Worm (Caenorhabditis elegans) whole organism, young adult: ENCODE results near the gene str-177.

Experiments
- C06A6.2 ChIP-seq: fragments of 200-800 bp; sonication (Bioruptor generic); conservative IDR thresholded peaks from 2 replicates; pipeline ENCODE4 v1.3.6; 2022; ENCODE audit warnings: missing genetic modification characterization, missing compliant biosample characterization
- F37B4.10 ChIP-seq: fragments of 200-800 bp; sonication (Bioruptor generic); IDR thresholded peaks from 2 replicates; pipeline ENCODE4 v1.3.6; 2022; ENCODE audit warnings: missing genetic modification characterization, missing compliant biosample characterization
- F57C9.4 ChIP-seq: sonication (generic microtip); optimal IDR thresholded peaks from 2 replicates; lab custom pipeline; 2017; ENCODE audit warnings: mild to moderate bottlenecking, missing genetic modification characterization, missing compliant biosample characterization
- Y53F4B.3 ChIP-seq: fragments of 200-800 bp; sonication (Bioruptor generic); IDR thresholded peaks from 2 replicates; pipeline ENCODE4 v1.3.6; 2022; ENCODE audit warnings: missing genetic modification reagents, missing genetic modification characterization, missing compliant biosample characterization
- Y53G8AR.9 ChIP-seq: fragments of 200-800 bp; sonication (Bioruptor generic); conservative IDR thresholded peaks from 2 replicates; pipeline ENCODE4 v1.3.6; 2022; ENCODE audit warnings: missing genetic modification reagents, missing genetic modification characterization, missing compliant biosample characterization
- akir-1 ChIP-seq: fragments of 200-800 bp; sonication (Bioruptor generic); optimal IDR thresholded peaks from 2 replicates; lab custom pipeline; 2018; ENCODE audit warnings: mild to moderate bottlenecking, missing genetic modification characterization, moderate library complexity, missing compliant biosample characterization
- attf-3 ChIP-seq: fragments of 200-800 bp; sonication (Bioruptor generic); conservative IDR thresholded peaks from 2 replicates; pipeline ENCODE4 v1.3.6; 2022; ENCODE audit warnings: missing genetic modification reagents, missing genetic modification characterization, missing compliant biosample characterization
- bed-2 ChIP-seq: fragments of 200-800 bp; sonication (Bioruptor generic); IDR thresholded peaks from 2 replicates; pipeline ENCODE4 v1.3.6; 2022; ENCODE audit warnings: missing genetic modification reagents, missing genetic modification characterization, missing compliant biosample characterization
- die-1 ChIP-seq: sonication (generic microtip); optimal IDR thresholded peaks from 2 replicates; lab custom pipeline; 2016; ENCODE audit warnings: missing genotype, mild to moderate bottlenecking, missing genetic modification characterization, missing compliant biosample characterization
- egrh-3 ChIP-seq: fragments of 200-800 bp; sonication (Bioruptor generic); IDR thresholded peaks from 2 replicates; pipeline ENCODE4 v1.3.6; 2022; ENCODE audit warnings: missing genetic modification reagents, missing genetic modification characterization, missing compliant biosample characterization
- ekl-4 ChIP-seq: fragments of 200-800 bp; sonication (Bioruptor generic); IDR thresholded peaks from 2 replicates; pipeline ENCODE4 v1.3.6; 2022; ENCODE audit warnings: missing genetic modification reagents, missing genetic modification characterization, missing compliant biosample characterization
- fkh-3 ChIP-seq: sonication (generic microtip); optimal IDR thresholded peaks from 2 replicates; lab custom pipeline; 2016; ENCODE audit warnings: mild to moderate bottlenecking, missing genetic modification characterization, missing compliant biosample characterization
- gei-17 ChIP-seq: fragments of 200-800 bp; sonication (Bioruptor generic); optimal IDR thresholded peaks from 2 replicates; lab custom pipeline; 2018; ENCODE audit warnings: mild to moderate bottlenecking, missing genetic modification characterization, missing compliant biosample characterization
- lin-26 ChIP-seq: fragments of 200-800 bp; sonication (Bioruptor generic); IDR thresholded peaks from 2 replicates; pipeline ENCODE4 v1.3.6; 2022; ENCODE audit warnings: missing genetic modification reagents, missing genetic modification characterization, missing compliant biosample characterization
- lin-54 ChIP-seq: fragments of 200-800 bp; sonication (Bioruptor generic); optimal IDR thresholded peaks from 2 replicates; lab custom pipeline; 2018; ENCODE audit warnings: mild to moderate bottlenecking, missing genetic modification characterization, missing compliant biosample characterization
- lsl-1 ChIP-seq: fragments of 200-800 bp; sonication (Bioruptor generic); optimal IDR thresholded peaks from 2 replicates; lab custom pipeline; 2018; ENCODE audit warnings: mild to moderate bottlenecking, missing genetic modification characterization, moderate library complexity, missing compliant biosample characterization
- lsy-27 ChIP-seq: sonication (generic microtip); optimal IDR thresholded peaks from 2 replicates; lab custom pipeline; 2017; ENCODE audit warnings: missing genetic modification characterization, mild to moderate bottlenecking, missing compliant biosample characterization, antibody characterized with exemption, missing genotype, borderline replicate concordance; ENCODE audit not compliant: insufficient read depth
- mel-28 ChIP-seq: sonication (generic microtip); optimal IDR thresholded peaks from 2 replicates; lab custom pipeline; 2016; ENCODE audit warnings: borderline replicate concordance, mild to moderate bottlenecking, missing genetic modification characterization, missing compliant biosample characterization
- mes-4 ChIP-seq: sonication (generic microtip); optimal IDR thresholded peaks from 2 replicates; lab custom pipeline; 2016; ENCODE audit warnings: missing genotype, missing genetic modification characterization, missing compliant biosample characterization
- nfya-2 ChIP-seq: fragments of 200-800 bp; sonication (Bioruptor generic); IDR thresholded peaks from 2 replicates; pipeline ENCODE4 v1.3.6; 2022; ENCODE audit warnings: missing genetic modification reagents, missing genetic modification characterization, missing compliant biosample characterization
- nhr-179 ChIP-seq: sonication (generic microtip); optimal IDR thresholded peaks from 2 replicates; lab custom pipeline; 2016; ENCODE audit warnings: mild to moderate bottlenecking, missing genetic modification characterization, missing compliant biosample characterization
- rcor-1 ChIP-seq: fragments of 200-800 bp; sonication (Bioruptor generic); IDR thresholded peaks from 2 replicates; pipeline ENCODE4 v1.3.6; 2022; ENCODE audit warnings: missing genetic modification reagents, missing genetic modification characterization, missing compliant biosample characterization
- repo-1 ChIP-seq: sonication (generic microtip); optimal IDR thresholded peaks from 2 replicates; lab custom pipeline; 2017; ENCODE audit warnings: mild to moderate bottlenecking, missing genetic modification characterization, missing compliant biosample characterization
- rpc-1 ChIP-seq, 2 experiments: fragments of 150-350 bp in 1 of 2; sonication (generic microtip) in 1 of 2; optimal IDR thresholded peaks; 2 replicates each; lab custom pipeline; 2014 to 2018; ENCODE audit warnings: missing biosample characterization in 1 of 2, missing genetic modification characterization in 1 of 2, missing genetic modification reagents in 1 of 2, missing genotype in 1 of 2
- sdz-38 ChIP-seq: sonication (generic microtip); optimal IDR thresholded peaks from 2 replicates; lab custom pipeline; 2016; ENCODE audit warnings: missing genotype, missing genetic modification characterization, missing compliant biosample characterization
- snpc-1.3 ChIP-seq: sonication (generic microtip); optimal IDR thresholded peaks from 2 replicates; lab custom pipeline; 2017; ENCODE audit warnings: missing genetic modification characterization, mild to moderate bottlenecking, missing compliant biosample characterization, antibody characterized with exemption, moderate library complexity, missing genotype, missing genetic modification reagents; ENCODE audit not compliant: insufficient read depth
- unc-62 ChIP-seq: fragments of 150-350 bp; optimal IDR thresholded peaks from 2 replicates; lab custom pipeline; 2014; ENCODE audit warnings: missing biosample characterization, missing genetic modification reagents, missing genetic modification characterization
- zfh-2 ChIP-seq: fragments of 200-800 bp; sonication (Bioruptor generic); conservative IDR thresholded peaks from 2 replicates; pipeline ENCODE4 v1.3.6; 2022; ENCODE audit warnings: missing genetic modification reagents, missing genetic modification characterization, missing compliant biosample characterization
- zim-3 ChIP-seq: sonication (generic microtip); optimal IDR thresholded peaks from 2 replicates; lab custom pipeline; 2017; ENCODE audit warnings: mild to moderate bottlenecking, missing genetic modification characterization, moderate library complexity, missing compliant biosample characterization
- ztf-25 ChIP-seq: fragments of 200-800 bp; sonication (Bioruptor generic); IDR thresholded peaks from 2 replicates; pipeline ENCODE4 v1.3.6; 2022; ENCODE audit warnings: missing genetic modification reagents, missing genetic modification characterization, missing compliant biosample characterization
- ztf-28 ChIP-seq: fragments of 200-800 bp; sonication (Bioruptor generic); IDR thresholded peaks from 2 replicates; pipeline ENCODE4 v1.3.6; 2022; ENCODE audit warnings: missing genetic modification reagents, missing genetic modification characterization, missing compliant biosample characterization
- ztf-3 ChIP-seq: fragments of 200-800 bp; sonication (Bioruptor generic); optimal IDR thresholded peaks from 2 replicates; lab custom pipeline; 2018; ENCODE audit warnings: mild to moderate bottlenecking, missing genetic modification characterization, missing compliant biosample characterization
- ztf-6 ChIP-seq: fragments of 200-800 bp; sonication (Bioruptor generic); IDR thresholded peaks from 2 replicates; pipeline ENCODE4 v1.3.6; 2022; ENCODE audit warnings: missing genetic modification reagents, missing genetic modification characterization, missing compliant biosample characterization

The str-177 gene

DNA sequence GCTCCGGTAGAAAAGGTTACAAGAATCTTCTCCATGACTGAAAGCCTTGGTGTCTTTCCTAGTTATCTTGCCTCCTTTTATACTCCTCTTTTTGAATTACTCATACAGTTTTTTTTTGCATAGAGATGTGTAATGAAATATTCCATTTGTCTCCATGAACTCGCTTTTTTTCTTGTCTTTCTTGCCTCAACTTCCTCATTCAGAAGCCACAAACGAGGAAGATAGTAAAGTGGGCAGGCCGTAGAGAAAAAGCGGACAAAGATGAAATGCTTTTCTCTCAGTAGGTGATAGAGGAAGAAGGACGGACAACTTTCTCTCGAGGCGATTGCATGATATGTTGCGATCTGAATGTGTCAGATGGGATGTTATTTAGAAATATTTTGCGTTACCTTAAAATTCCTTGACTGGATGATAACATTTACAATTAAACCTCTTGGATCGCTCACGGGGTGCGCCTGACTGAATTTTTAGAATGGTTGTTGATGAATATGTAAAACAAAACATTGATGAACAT is 35.8 kb downstream of the str-177 start, which contains the start of gene col-145:
Gene col-145, minus strand, starts transcription at position 51 of the 514 bp plus-strand sequence.
- no peak for TF ChIP-seq mel-28
- no peak for TF ChIP-seq lin-26 (GFP tag; lab: Robert Waterston, UW)
- no peak for TF ChIP-seq fkh-3 (tag; lab: Kevin White, UChicago)
- no peak for TF ChIP-seq F57C9.4 (tag; lab: Kevin White, UChicago)
- TF ChIP-seq akir-1 (GFP tag; lab: Kevin White, UChicago), result no peak

DNA sequence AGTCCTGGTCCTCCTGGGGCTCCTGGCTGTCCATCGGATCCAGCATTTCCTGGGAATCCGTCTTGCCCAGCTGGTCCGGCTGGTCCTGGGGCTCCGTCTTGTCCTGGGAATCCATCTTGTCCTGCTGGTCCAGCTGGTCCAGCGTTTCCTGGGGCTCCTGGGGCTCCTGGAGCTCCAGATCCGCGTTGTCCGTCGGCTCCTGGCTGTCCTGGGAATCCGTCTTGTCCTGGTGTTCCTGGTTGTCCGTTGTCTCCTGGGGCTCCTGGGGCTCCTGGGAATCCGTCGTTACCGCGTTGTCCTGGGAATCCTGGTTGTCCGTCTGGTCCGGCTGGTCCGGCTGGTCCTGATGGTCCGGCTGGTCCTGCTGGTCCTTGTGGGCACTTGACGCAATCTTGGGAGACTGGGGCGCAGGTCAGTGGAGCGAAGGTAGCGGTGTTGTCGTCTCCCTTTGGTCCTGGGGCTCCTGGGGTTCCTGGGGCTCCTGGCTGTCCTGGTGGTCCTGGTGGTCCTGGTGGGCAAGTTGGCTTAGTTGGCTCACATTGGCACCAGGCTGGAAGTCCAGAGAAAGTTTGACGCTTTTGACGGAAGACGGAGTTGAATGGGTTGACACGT is 36.6 kb downstream of the str-177 start:
- no peak for TF ChIP-seq nhr-179 (tag; lab: Kevin White, UChicago)
- no peak for TF ChIP-seq lin-54
- TF ChIP-seq unc-62 (GFP tag; lab: Kevin White, UChicago), result no peak
- no peak for TF ChIP-seq ztf-25 (GFP tag; lab: Robert Waterston, UW)
- TF ChIP-seq F57C9.4 (tag; lab: Kevin White, UChicago), result no peak
- 0 out of 2 replicates have a peak, but pooled peaks have one; percentile 29 for TF ChIP-seq ztf-28 (GFP tag; lab: Robert Waterston, UW)
- TF ChIP-seq zfh-2 (GFP tag; lab: Robert Waterston, UW), result peak; percentile 85
- TF ChIP-seq bed-2, result no peak
- no peak for TF ChIP-seq C06A6.2 (GFP tag; lab: Robert Waterston, UW)
- TF ChIP-seq ztf-6 (GFP tag; lab: Robert Waterston, UW), result no peak
- peak; percentile 87 for TF ChIP-seq egrh-3 (GFP tag; lab: Robert Waterston, UW)
- TF ChIP-seq die-1, result no peak
- TF ChIP-seq Y53G8AR.9, result no peak
- TF ChIP-seq, all 124 proteins: peak for 3

DNA sequence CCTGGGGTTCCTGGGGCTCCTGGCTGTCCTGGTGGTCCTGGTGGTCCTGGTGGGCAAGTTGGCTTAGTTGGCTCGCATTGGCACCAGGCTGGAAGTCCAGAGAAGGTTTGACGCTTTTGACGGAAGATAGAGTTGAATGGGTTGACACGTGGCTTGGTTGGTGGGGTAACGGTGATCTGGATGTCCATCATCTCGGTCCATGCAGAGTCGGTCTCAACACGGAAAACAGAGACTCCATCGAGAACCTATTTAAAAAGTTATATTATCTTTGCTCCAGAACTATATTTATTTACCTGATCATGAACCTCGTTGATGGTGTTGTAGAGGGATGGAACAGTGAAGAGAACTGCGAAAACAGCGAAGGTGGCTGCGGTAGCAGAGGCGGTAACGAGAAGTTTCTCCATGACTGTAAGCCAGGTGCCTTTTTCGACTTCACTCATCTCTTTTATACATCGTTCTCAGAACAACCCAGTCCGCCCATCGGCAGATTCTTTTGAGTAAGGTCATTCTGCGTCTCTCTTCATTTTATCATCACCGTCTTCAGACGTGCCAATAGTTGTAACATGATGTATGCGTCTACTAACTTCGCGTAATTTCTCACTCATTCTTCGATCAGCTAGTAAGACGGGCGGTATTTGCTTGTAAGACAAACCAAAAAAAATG is 38.4 kb downstream of the str-177 start, which contains the start of gene col-144:
Gene col-144, minus strand, starts transcription at position 419 of the 663 bp plus-strand sequence.
- no peak for TF ChIP-seq F37B4.10 (GFP tag; lab: Robert Waterston, UW)
- no peak for TF ChIP-seq ztf-28 (GFP tag; lab: Robert Waterston, UW)
- TF ChIP-seq nfya-2, result no peak
- no peak for TF ChIP-seq repo-1 (tag; lab: Kevin White, UChicago)
- no peak for TF ChIP-seq C06A6.2 (GFP tag; lab: Robert Waterston, UW)
- TF ChIP-seq gei-17, result no peak

DNA sequence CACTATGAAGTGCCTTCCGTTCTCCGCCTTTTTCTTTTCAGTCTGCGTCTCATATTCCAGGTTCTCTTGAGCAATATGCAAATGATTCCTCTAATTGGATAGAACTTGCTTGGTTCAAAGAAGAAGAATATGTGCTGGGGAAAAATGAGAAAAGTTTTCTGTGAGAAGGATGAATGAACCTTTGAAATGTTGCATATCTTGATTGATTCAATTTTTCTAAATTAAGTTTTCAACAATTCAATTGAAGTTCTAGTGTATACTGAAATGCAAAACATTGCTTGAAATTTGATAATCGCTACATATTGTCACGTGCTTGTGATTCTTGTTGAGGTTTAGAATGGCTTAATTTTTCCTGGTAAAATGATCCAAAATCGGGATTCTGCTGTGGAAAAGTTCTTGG is 41.2 kb downstream of the str-177 start:
- no peak for TF ChIP-seq zim-3 (tag; lab: Kevin White, UChicago)
- no peak for TF ChIP-seq mes-4 (tag; lab: Kevin White, UChicago)
- no peak for TF ChIP-seq lsy-27 (tag; lab: Kevin White, UChicago)
- TF ChIP-seq zfh-2 (GFP tag; lab: Robert Waterston, UW), result no peak
- TF ChIP-seq ztf-28 (GFP tag; lab: Robert Waterston, UW), result no peak
- TF ChIP-seq rcor-1, result no peak
- TF ChIP-seq Y53F4B.3, result no peak
- no peak for TF ChIP-seq attf-3 (GFP tag; lab: Robert Waterston, UW)
- no peak for TF ChIP-seq rpc-1 (optimal IDR thresholded peaks at IDR 0.05; lab: Kevin White, UChicago)
- no peak for TF ChIP-seq rpc-1 (tag; optimal IDR thresholded peaks at IDR 0.05; lab: Kevin White, UChicago)
- no peak for TF ChIP-seq Y53G8AR.9
- no peak for TF ChIP-seq ekl-4 (GFP tag; lab: Robert Waterston, UW)
- TF ChIP-seq lsl-1 (GFP tag; lab: Kevin White, UChicago), result no peak
- no peak for TF ChIP-seq ztf-3 (GFP tag; lab: Kevin White, UChicago)
- TF ChIP-seq fkh-3 (tag; lab: Kevin White, UChicago), result no peak
- TF ChIP-seq sdz-38 (tag; lab: Kevin White, UChicago), result no peak
- no peak for TF ChIP-seq snpc-1.3 (tag; lab: Kevin White, UChicago)
